Fruit fly (Drosophila melanogaster): ENCODE measurements around the gene brm.

DNA sequence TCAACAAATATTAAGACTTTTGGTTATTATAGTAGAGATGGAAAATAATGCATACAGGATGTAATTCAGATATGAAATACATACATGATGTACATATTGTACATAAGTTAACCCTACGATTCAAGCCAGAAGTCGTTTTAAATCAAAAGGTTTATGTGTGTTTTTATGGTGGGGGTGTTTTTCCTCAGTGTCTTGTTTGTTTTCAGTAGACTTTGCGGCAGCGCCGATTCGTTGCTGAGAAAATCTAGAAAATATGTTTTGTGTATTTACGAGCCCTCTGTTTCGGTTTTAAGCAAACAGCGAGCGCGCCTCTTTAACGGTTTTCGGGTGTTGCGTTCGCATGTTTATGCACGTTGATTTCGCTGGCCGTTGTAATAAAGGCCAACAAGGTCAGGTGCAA, 28.8 kb downstream of the brm start:
- TF ChIP-seq pan (optimal IDR thresholded peaks at IDR 0.05) (no peak), psq (optimal IDR thresholded peaks at IDR 0.05) (no peak), CG8478 (optimal IDR thresholded peaks at IDR 0.05) (no peak), Dll (optimal IDR thresholded peaks at IDR 0.05) (no peak), usp (GFP tag; optimal IDR thresholded peaks at IDR 0.05) (no peak)

Measured in whole organism.